Worm (Caenorhabditis elegans) whole organism, L2 larva: ENCODE results near the gene nlp-79.

Experiments
- ZK546.5 ChIP-seq: sonication (generic microtip); optimal IDR thresholded peaks from 2 replicates; lab custom pipeline; 2017; ENCODE audit warnings: missing biosample characterization, missing genetic modification characterization
- alr-1 ChIP-seq: fragments of 150-350 bp; optimal IDR thresholded peaks from 2 replicates; lab custom pipeline; 2014; ENCODE audit warnings: missing biosample characterization, missing genetic modification characterization
- aly-2 ChIP-seq: fragments of 150-350 bp; optimal IDR thresholded peaks from 2 replicates; lab custom pipeline; 2014; ENCODE audit warnings: missing biosample characterization, missing genetic modification characterization
- lin-39 ChIP-seq: fragments of 150-350 bp; optimal IDR thresholded peaks from 2 replicates; lab custom pipeline; 2014; ENCODE audit warnings: missing biosample characterization, missing genetic modification reagents, missing genetic modification characterization
- lsy-2 ChIP-seq, 2 experiments: fragments of 150-350 bp in 1 of 2; sonication (generic microtip) in 1 of 2; optimal IDR thresholded peaks; 2 replicates each; lab custom pipeline; 2014 to 2017; ENCODE audit warnings: missing biosample characterization in 2 of 2, missing genetic modification characterization in 2 of 2
- snpc-4 ChIP-seq: fragments of 150-350 bp; optimal IDR thresholded peaks from 2 replicates; lab custom pipeline; 2014; ENCODE audit warnings: missing biosample characterization, missing genetic modification characterization
- unc-62 ChIP-seq: fragments of 150-350 bp; optimal IDR thresholded peaks from 2 replicates; lab custom pipeline; 2014; ENCODE audit warnings: missing biosample characterization, missing genetic modification reagents, missing genetic modification characterization

DNA sequence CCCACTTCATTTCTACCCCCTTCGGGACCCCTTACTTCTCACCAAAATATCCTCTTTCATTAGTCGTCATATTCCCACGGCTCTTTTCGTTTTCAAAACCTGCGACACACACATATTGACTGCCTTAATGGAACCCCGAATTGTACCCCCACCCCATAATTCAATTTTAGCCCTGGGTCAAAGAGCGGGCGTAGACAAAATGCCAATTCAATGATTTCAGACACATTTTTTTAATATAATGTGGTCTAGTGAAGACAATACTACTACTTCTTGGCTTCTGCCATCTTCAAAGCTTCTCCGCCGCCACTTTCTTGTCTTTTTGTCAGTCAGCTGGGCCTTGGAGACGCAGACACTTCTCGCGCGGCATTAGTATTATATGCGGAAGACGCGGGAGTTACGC lies 21.7 kb upstream of the nlp-79 start:
- no peak for TF ChIP-seq alr-1
- no peak for TF ChIP-seq lin-39
- TF ChIP-seq ZK546.5: no peak
- TF ChIP-seq lsy-2 (tag; optimal IDR thresholded peaks at IDR 0.05; lab: Kevin White, UChicago): no peak
- no peak for TF ChIP-seq aly-2 (tag; lab: Kevin White, UChicago)
- TF ChIP-seq unc-62 (GFP tag; lab: Kevin White, UChicago): no peak
- no peak for TF ChIP-seq snpc-4 (tag; lab: Kevin White, UChicago)
